Fruit fly (Drosophila melanogaster) whole organism, embryonic: ENCODE data around the gene Aasdh.

Source experiments
- ATbp ChIP-seq: fragments of 200-800 bp; sonication (Bioruptor generic); optimal IDR thresholded peaks from 2 replicates; lab custom pipeline; 2017; ENCODE audit warnings: missing biosample characterization, mild to moderate bottlenecking, missing genetic modification characterization, missing genetic modification reagents
- Antp ChIP-seq: fragments of 200-800 bp; sonication (Bioruptor generic); optimal IDR thresholded peaks from 3 replicates; lab custom pipeline; 2016; ENCODE audit warnings: missing biosample characterization, missing genetic modification characterization
- CG10565 ChIP-seq: fragments of 200-800 bp; sonication (Bioruptor generic); optimal IDR thresholded peaks from 3 replicates; lab custom pipeline; 2016; ENCODE audit warnings: missing biosample characterization, mild to moderate bottlenecking, missing genetic modification characterization
- CG12104 ChIP-seq: fragments of 200-800 bp; sonication (Bioruptor generic); optimal IDR thresholded peaks from 3 replicates; lab custom pipeline; 2016; ENCODE audit warnings: missing biosample characterization, missing genetic modification characterization
- CG12942 ChIP-seq: fragments of 200-800 bp; sonication (Bioruptor generic); optimal IDR thresholded peaks from 3 replicates; lab custom pipeline; 2016; ENCODE audit warnings: missing biosample characterization, missing genetic modification characterization
- CG13424 ChIP-seq: fragments of 200-800 bp; sonication (Bioruptor generic); optimal IDR thresholded peaks from 2 replicates; lab custom pipeline; 2019; ENCODE audit warnings: missing biosample characterization, mild to moderate bottlenecking, missing genetic modification characterization, moderate library complexity
- CG14441 ChIP-seq: fragments of 200-800 bp; sonication (Bioruptor generic); IDR thresholded peaks from 2 replicates; pipeline ENCODE4 v1.3.6; 2022; ENCODE audit warnings: missing biosample characterization, missing genetic modification characterization
- CG14710 ChIP-seq: fragments of 200-800 bp; sonication (Bioruptor generic); optimal IDR thresholded peaks from 3 replicates; lab custom pipeline; 2019; ENCODE audit warnings: missing biosample characterization, mild to moderate bottlenecking, missing genetic modification characterization, moderate library complexity
- CG15514 ChIP-seq: fragments of 200-800 bp; sonication (Bioruptor generic); optimal IDR thresholded peaks from 3 replicates; lab custom pipeline; 2017; ENCODE audit warnings: missing biosample characterization, missing genetic modification characterization, mild to moderate bottlenecking, moderate library complexity, missing genetic modification reagents
- CG15696 ChIP-seq: fragments of 200-800 bp; sonication (Bioruptor generic); optimal IDR thresholded peaks from 2 replicates; lab custom pipeline; 2019; ENCODE audit warnings: missing biosample characterization, mild to moderate bottlenecking, missing genetic modification characterization, moderate library complexity
- CG16779 ChIP-seq: fragments of 200-800 bp; sonication (Bioruptor generic); IDR thresholded peaks from 2 replicates; pipeline ENCODE4 v1.3.6; 2022; ENCODE audit warnings: missing biosample characterization, missing genetic modification characterization
- CG17359 ChIP-seq: fragments of 200-800 bp; sonication (Bioruptor generic); optimal IDR thresholded peaks from 3 replicates; lab custom pipeline; 2018; ENCODE audit warnings: missing biosample characterization, mild to moderate bottlenecking, missing genetic modification characterization, moderate library complexity
- CG2875 ChIP-seq: fragments of 200-800 bp; sonication (Bioruptor generic); optimal IDR thresholded peaks from 2 replicates; lab custom pipeline; 2017; ENCODE audit warnings: missing biosample characterization, mild to moderate bottlenecking, missing genetic modification characterization, missing genetic modification reagents
- CG3163 ChIP-seq: fragments of 200-800 bp; sonication (Bioruptor generic); optimal IDR thresholded peaks from 3 replicates; lab custom pipeline; 2016; ENCODE audit warnings: missing biosample characterization, missing genetic modification characterization
- CG4404 ChIP-seq: fragments of 200-800 bp; sonication (Bioruptor generic); IDR thresholded peaks from 2 replicates; pipeline ENCODE4 v1.3.6; 2022; ENCODE audit warnings: missing biosample characterization, missing genetic modification characterization
- CG4424 ChIP-seq: fragments of 200-800 bp; sonication (Bioruptor generic); optimal IDR thresholded peaks from 3 replicates; lab custom pipeline; 2016; ENCODE audit warnings: missing biosample characterization, missing genetic modification characterization
- CG4617 ChIP-seq: fragments of 200-800 bp; sonication (Bioruptor generic); optimal IDR thresholded peaks from 3 replicates; lab custom pipeline; 2016; ENCODE audit warnings: missing biosample characterization, missing genetic modification characterization, borderline replicate concordance
- CG6813 ChIP-seq: fragments of 200-800 bp; sonication (Bioruptor generic); optimal IDR thresholded peaks from 2 replicates; lab custom pipeline; 2017; ENCODE audit warnings: missing biosample characterization, missing genetic modification characterization, mild to moderate bottlenecking, moderate library complexity, missing genetic modification reagents
- CG8281 ChIP-seq: fragments of 200-800 bp; sonication (Bioruptor generic); optimal IDR thresholded peaks from 2 replicates; lab custom pipeline; 2018; ENCODE audit warnings: missing biosample characterization, mild to moderate bottlenecking, missing genetic modification characterization, moderate library complexity
- CG8359 ChIP-seq: fragments of 200-800 bp; sonication (Bioruptor generic); optimal IDR thresholded peaks from 2 replicates; lab custom pipeline; 2017; ENCODE audit warnings: missing biosample characterization, mild to moderate bottlenecking, missing genetic modification characterization, borderline replicate concordance
- Dfd ChIP-seq, 2 experiments: fragments of >200 bp; optimal IDR thresholded peaks; 2 replicates each; lab custom pipeline; 2017; ENCODE audit warnings: missing biosample characterization in 2 of 2, missing genetic modification characterization in 2 of 2
- Doc2 ChIP-seq: fragments of 200-800 bp; sonication (Bioruptor generic); IDR thresholded peaks from 2 replicates; pipeline ENCODE4 v1.3.6; 2022; ENCODE audit warnings: missing biosample characterization, missing genetic modification characterization
- Dp ChIP-seq: fragments of 200-800 bp; sonication (Bioruptor generic); optimal IDR thresholded peaks from 2 replicates; lab custom pipeline; 2018; ENCODE audit warnings: missing biosample characterization, mild to moderate bottlenecking, missing genetic modification characterization, moderate library complexity
- Ets97D ChIP-seq: fragments of 200-800 bp; sonication (Bioruptor generic); optimal IDR thresholded peaks from 3 replicates; lab custom pipeline; 2016; ENCODE audit warnings: missing biosample characterization, missing genetic modification characterization
- HLH3B ChIP-seq: fragments of 200-800 bp; sonication (Bioruptor generic); IDR thresholded peaks from 2 replicates; pipeline ENCODE4 v1.3.6; 2022; ENCODE audit warnings: missing biosample characterization, missing genetic modification characterization
- Hr78 ChIP-seq, 2 experiments: fragments of 200-800 bp in 1 of 2; fragments of >200 bp in 1 of 2; sonication (Bioruptor generic) in 1 of 2; optimal IDR thresholded peaks; 2 replicates each; lab custom pipeline; 2017 to 2019; ENCODE audit warnings: missing biosample characterization in 2 of 2, missing genetic modification characterization in 2 of 2, mild to moderate bottlenecking in 1 of 2, moderate library complexity in 1 of 2
- Mes4 ChIP-seq: fragments of 200-800 bp; sonication (Bioruptor generic); optimal IDR thresholded peaks from 2 replicates; lab custom pipeline; 2016; ENCODE audit warnings: missing biosample characterization, missing genetic modification characterization
- NFAT ChIP-seq: fragments of 200-800 bp; sonication (Bioruptor generic); IDR thresholded peaks from 2 replicates; pipeline ENCODE4 v1.3.6; 2022; ENCODE audit warnings: missing biosample characterization, missing genetic modification characterization
- Nf-YA ChIP-seq: fragments of 200-800 bp; sonication (Bioruptor generic); IDR thresholded peaks from 2 replicates; pipeline ENCODE4 v1.3.6; 2022; ENCODE audit warnings: missing biosample characterization, missing genetic modification characterization
- Side ChIP-seq: fragments of 200-800 bp; sonication (Bioruptor generic); optimal IDR thresholded peaks from 2 replicates; lab custom pipeline; 2016; ENCODE audit warnings: missing biosample characterization, missing genetic modification characterization
- cg ChIP-seq: fragments of 200-800 bp; sonication (Bioruptor generic); optimal IDR thresholded peaks from 3 replicates; lab custom pipeline; 2019; ENCODE audit warnings: missing biosample characterization, mild to moderate bottlenecking, missing genetic modification characterization, moderate library complexity
- corto ChIP-seq: fragments of 200-800 bp; sonication (Bioruptor generic); optimal IDR thresholded peaks from 2 replicates; lab custom pipeline; 2016; ENCODE audit warnings: missing biosample characterization, mild to moderate bottlenecking, missing genetic modification characterization, moderate library complexity
- ems ChIP-seq: fragments of 200-800 bp; sonication (Bioruptor generic); optimal IDR thresholded peaks from 3 replicates; lab custom pipeline; 2016; ENCODE audit warnings: missing biosample characterization, missing genetic modification characterization
- ewg ChIP-seq: fragments of 200-800 bp; sonication (Bioruptor generic); optimal IDR thresholded peaks from 3 replicates; lab custom pipeline; 2017; ENCODE audit warnings: mild to moderate bottlenecking, missing biosample characterization, missing genetic modification reagents, missing genetic modification characterization
- gce ChIP-seq: fragments of 200-800 bp; sonication (Bioruptor generic); IDR thresholded peaks from 3 replicates; pipeline ENCODE4 v1.3.6; 2022; ENCODE audit warnings: missing biosample characterization, missing genetic modification characterization
- gem ChIP-seq: fragments of 200-800 bp; sonication (Bioruptor generic); optimal IDR thresholded peaks from 2 replicates; lab custom pipeline; 2019; ENCODE audit warnings: missing biosample characterization, mild to moderate bottlenecking, missing genetic modification characterization, moderate library complexity
- grau ChIP-seq: fragments of 200-800 bp; optimal IDR thresholded peaks from 3 replicates; lab custom pipeline; 2019; ENCODE audit warnings: missing biosample characterization, mild to moderate bottlenecking, missing genetic modification characterization, moderate library complexity
- grn ChIP-seq: fragments of 200-800 bp; sonication (Bioruptor generic); optimal IDR thresholded peaks from 3 replicates; lab custom pipeline; 2017; ENCODE audit warnings: missing biosample characterization, missing genetic modification characterization
- ham ChIP-seq: fragments of 200-800 bp; sonication (Bioruptor generic); IDR thresholded peaks from 2 replicates; pipeline ENCODE4 v1.3.6; 2022; ENCODE audit warnings: missing biosample characterization, missing genetic modification characterization
- insv ChIP-seq, 2 experiments: fragments of 200-800 bp; sonication (Bioruptor generic); optimal IDR thresholded peaks; 3 replicates each; lab custom pipeline; 2016 to 2018; ENCODE audit warnings: missing biosample characterization in 2 of 2, missing genetic modification characterization in 2 of 2
- nau ChIP-seq: fragments of 200-800 bp; sonication (Bioruptor generic); optimal IDR thresholded peaks from 3 replicates; lab custom pipeline; 2017; ENCODE audit warnings: missing biosample characterization, mild to moderate bottlenecking, missing genetic modification characterization, missing genetic modification reagents
- nerfin-1 ChIP-seq: fragments of 200-800 bp; sonication (Bioruptor generic); optimal IDR thresholded peaks from 3 replicates; lab custom pipeline; 2019; ENCODE audit warnings: missing biosample characterization, mild to moderate bottlenecking, missing genetic modification characterization, moderate library complexity
- odd ChIP-seq: fragments of 200-800 bp; sonication (Bioruptor generic); optimal IDR thresholded peaks from 2 replicates; lab custom pipeline; 2017; ENCODE audit warnings: missing biosample characterization, mild to moderate bottlenecking, missing genetic modification characterization
- otp ChIP-seq: fragments of 200-800 bp; sonication (Bioruptor generic); IDR thresholded peaks from 3 replicates; pipeline ENCODE4, ENCODE4 v1.3.6; 2022; ENCODE audit warnings: missing biosample characterization, missing genetic modification characterization
- pita ChIP-seq: fragments of 200-800 bp; sonication (Bioruptor generic); optimal IDR thresholded peaks from 2 replicates; lab custom pipeline; 2017; ENCODE audit warnings: missing biosample characterization, mild to moderate bottlenecking, missing genetic modification characterization
- pzg ChIP-seq: fragments of 200-800 bp; sonication (Bioruptor generic); optimal IDR thresholded peaks from 3 replicates; lab custom pipeline; 2018; ENCODE audit warnings: missing biosample characterization, mild to moderate bottlenecking, missing genetic modification characterization, moderate library complexity
- rib ChIP-seq: fragments of 200-800 bp; sonication (Bioruptor generic); IDR thresholded peaks from 2 replicates; pipeline ENCODE4 v1.3.6; 2022; ENCODE audit warnings: missing biosample characterization, missing genetic modification characterization
- sim ChIP-seq: fragments of 200-800 bp; sonication (Bioruptor generic); IDR thresholded peaks from 2 replicates; pipeline ENCODE4 v1.3.6; 2022; ENCODE audit warnings: missing biosample characterization, missing genetic modification characterization
- wek ChIP-seq: fragments of 200-800 bp; sonication (Bioruptor generic); optimal IDR thresholded peaks from 3 replicates; lab custom pipeline; 2018; ENCODE audit warnings: missing biosample characterization, mild to moderate bottlenecking, missing genetic modification characterization, moderate library complexity

Gene Aasdh

DNA sequence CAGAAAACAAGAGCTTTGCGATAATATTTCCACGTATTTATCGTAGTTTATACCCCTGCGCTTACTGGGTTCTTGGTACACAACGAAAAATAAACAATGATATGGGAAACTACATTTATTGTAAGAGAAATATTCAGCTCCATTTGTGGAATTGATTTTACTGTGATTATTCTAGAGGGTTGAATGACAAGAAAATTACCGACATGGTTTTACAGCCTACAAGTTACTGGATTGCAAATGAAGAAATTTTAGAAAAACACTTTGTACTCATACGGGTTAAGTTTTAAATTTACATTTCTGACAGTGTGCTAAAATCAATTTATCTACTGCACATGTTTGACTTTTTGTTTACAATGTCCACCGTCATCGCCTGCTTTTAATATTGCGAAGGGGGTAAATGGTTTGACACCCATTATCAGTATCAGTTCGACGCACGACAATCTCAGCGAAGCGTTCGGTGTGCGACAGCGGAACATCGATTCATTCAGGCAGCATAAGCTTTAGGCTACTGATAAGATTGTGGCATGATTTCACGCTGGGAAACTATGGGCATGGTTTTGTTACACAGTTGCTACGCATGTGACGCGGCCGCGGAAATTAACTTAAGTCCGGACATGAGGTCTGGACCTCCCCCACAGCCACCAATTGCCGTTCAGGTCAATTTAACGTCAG is 12.5 kb upstream of the Aasdh start (continued):
- no peak for TF ChIP-seq ham
- TF ChIP-seq Dfd (GFP tag; optimal IDR thresholded peaks at IDR 0.05; lab: Kevin White, UChicago) = no peak
- TF ChIP-seq CG10565 (GFP tag; lab: Kevin White, UChicago) = no peak
- TF ChIP-seq CG2875 (GFP tag; lab: Kevin White, UChicago) = no peak
- no peak for TF ChIP-seq cg (GFP tag; lab: Kevin White, UChicago)
- TF ChIP-seq Antp (GFP tag; lab: Kevin White, UChicago) = no peak
- TF ChIP-seq CG13424 (tag; lab: Kevin White, UChicago) = peak; percentile 21
- TF ChIP-seq CG15696 = peak; percentile 0
- no peak for TF ChIP-seq CG8281 (tag; lab: Kevin White, UChicago)
- no peak for TF ChIP-seq nau (GFP tag; lab: Kevin White, UChicago)
- TF ChIP-seq CG4404 (GFP tag; lab: Robert Waterston, UW) = no peak
- no peak for TF ChIP-seq sim
- TF ChIP-seq CG15514 (GFP tag; lab: Kevin White, UChicago) = peak; percentile 29
- TF ChIP-seq grn = peak; percentile 76
- no peak for TF ChIP-seq wek (GFP tag; lab: Kevin White, UChicago)
- TF ChIP-seq rib = no peak
- TF ChIP-seq Ets97D (GFP tag; lab: Kevin White, UChicago) = peak; percentile 8
- TF ChIP-seq CG8359 (GFP tag; lab: Kevin White, UChicago) = peak; percentile 16
- no peak for TF ChIP-seq ems
- no peak for TF ChIP-seq gce
- no peak for TF ChIP-seq CG12942 (GFP tag; lab: Kevin White, UChicago)
- no peak for TF ChIP-seq corto
- peak; percentile 5 for TF ChIP-seq Side (GFP tag; lab: Kevin White, UChicago)
- TF ChIP-seq pita (GFP tag; lab: Kevin White, UChicago) = no peak
- no peak for TF ChIP-seq pzg (GFP tag; lab: Kevin White, UChicago)
- peak; percentile 16 for TF ChIP-seq nerfin-1
- TF ChIP-seq Hr78 (GFP tag; optimal IDR thresholded peaks at IDR 0.05; lab: Kevin White, UChicago) = peak in 1 of 2 experiments; percentile 82
- no peak for TF ChIP-seq CG4424 (GFP tag; lab: Kevin White, UChicago)
- peak; percentile 26 for TF ChIP-seq ATbp (GFP tag; lab: Kevin White, UChicago)
- TF ChIP-seq ewg (GFP tag; lab: Kevin White, UChicago) = peak; percentile 1
- no peak for TF ChIP-seq Mes4 (GFP tag; lab: Kevin White, UChicago)
- peak; percentile 11 for TF ChIP-seq CG17359 (tag; lab: Kevin White, UChicago)
- TF ChIP-seq NFAT (GFP tag; lab: Robert Waterston, UW) = no peak
- TF ChIP-seq CG14710 (tag; lab: Kevin White, UChicago) = peak; percentile 2
- no peak for TF ChIP-seq Dp (GFP tag; lab: Kevin White, UChicago)
- no peak for TF ChIP-seq CG4617 (GFP tag; lab: Kevin White, UChicago)
- TF ChIP-seq odd (GFP tag; lab: Kevin White, UChicago) = no peak
- peak; percentile 46 for TF ChIP-seq grau (tag; lab: Kevin White, UChicago)
- no peak for TF ChIP-seq Doc2 (GFP tag; lab: Robert Waterston, UW)
- peak; percentile 64 for TF ChIP-seq gem (tag; lab: Kevin White, UChicago)
- TF ChIP-seq CG16779 (GFP tag; lab: Robert Waterston, UW) = no peak
- peak; percentile 24; the same call in 1 of the 2 replicates for TF ChIP-seq HLH3B
- peak; percentile 1 for TF ChIP-seq CG6813 (GFP tag; lab: Kevin White, UChicago)
- TF ChIP-seq CG3163 (GFP tag; lab: Kevin White, UChicago) = no peak
- no peak for TF ChIP-seq Nf-YA (GFP tag; lab: Robert Waterston, UW)
- no peak for TF ChIP-seq otp
- TF ChIP-seq CG12104 (GFP tag; lab: Kevin White, UChicago) = no peak
- TF ChIP-seq CG14441 (GFP tag; lab: Robert Waterston, UW) = no peak
- no peak for TF ChIP-seq insv (GFP tag; optimal IDR thresholded peaks at IDR 0.05; lab: Kevin White, UChicago)
